Worm (Caenorhabditis elegans) whole organism, young adult: ENCODE measurements around the gene mpst-3.

Source experiments
- him-1 ChIP-seq: sonication (generic microtip); optimal IDR thresholded peaks from 2 replicates; lab custom pipeline; 2016; ENCODE audit warnings: missing genotype, missing genetic modification reagents, missing genetic modification characterization, missing compliant biosample characterization
- hrde-1 ChIP-seq: sonication (generic microtip); optimal IDR thresholded peaks from 2 replicates; lab custom pipeline; 2016; ENCODE audit warnings: missing genetic modification characterization, mild to moderate bottlenecking, missing compliant biosample characterization, moderate library complexity, missing genotype, missing genetic modification reagents, borderline replicate concordance
- nfya-1 ChIP-seq: sonication (generic microtip); optimal IDR thresholded peaks from 2 replicates; lab custom pipeline; 2017; ENCODE audit warnings: antibody characterized with exemption, missing compliant biosample characterization, missing genetic modification characterization, borderline replicate concordance; ENCODE audit not compliant: insufficient read depth
- pha-4 ChIP-seq: fragments of 150-350 bp; sonication (generic microtip); optimal IDR thresholded peaks from 2 replicates; lab custom pipeline; 2014; ENCODE audit warnings: missing biosample characterization, missing genetic modification reagents, missing genetic modification characterization
- zfh-2 ChIP-seq: fragments of 200-800 bp; sonication (Bioruptor generic); conservative IDR thresholded peaks from 2 replicates; pipeline ENCODE4 v1.3.6; 2022; ENCODE audit warnings: missing genetic modification reagents, missing genetic modification characterization, missing compliant biosample characterization

DNA sequence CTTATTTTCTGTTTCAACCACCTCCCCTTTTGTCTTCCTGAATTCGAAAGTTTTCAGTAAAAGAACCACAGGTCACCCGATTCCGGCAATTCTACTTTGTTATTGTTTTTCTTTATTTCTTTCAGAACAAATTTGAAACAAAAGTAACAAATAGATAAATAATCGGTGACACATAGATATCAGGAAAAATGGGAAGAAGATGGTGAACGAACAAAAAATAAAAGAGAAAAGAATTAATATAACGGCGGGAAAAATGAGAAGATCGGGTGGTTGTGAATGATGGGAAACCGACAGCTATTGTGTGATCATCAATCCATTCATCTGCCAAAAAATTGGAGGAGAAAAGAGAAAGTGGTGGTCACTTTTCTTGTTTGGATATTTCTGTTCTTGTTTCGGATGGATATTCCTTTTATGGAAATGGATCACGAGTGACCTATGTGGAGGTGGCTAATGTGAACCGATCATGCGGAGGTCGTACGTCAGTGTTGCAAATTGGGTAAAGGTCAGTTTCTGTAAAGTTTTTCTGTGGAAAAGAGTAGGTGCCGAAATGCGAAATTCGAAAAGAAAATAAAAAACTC lies 18.1 kb upstream of the mpst-3 start:
- no peak for TF ChIP-seq pha-4 (tag; lab: Kevin White, UChicago)
- TF ChIP-seq zfh-2 (GFP tag; lab: Robert Waterston, UW): no peak
- TF ChIP-seq him-1 (tag; lab: Kevin White, UChicago): no peak
- no peak for TF ChIP-seq hrde-1 (tag; lab: Kevin White, UChicago)
- TF ChIP-seq nfya-1 (tag; lab: Kevin White, UChicago): no peak
